Fruit fly (Drosophila melanogaster) whole organism, embryonic: ENCODE data around the gene ArgRS-m.
A peak's percentile ranks its signal among the peaks of the same experiment; 100 is the strongest.

Source experiments
- Ada2b ChIP-seq: fragments of 200-800 bp; sonication (Bioruptor generic); IDR thresholded peaks from 2 replicates; pipeline ENCODE4 v1.3.6; 2022; ENCODE audit warnings: missing biosample characterization, missing genetic modification characterization
- Aef1 ChIP-seq: fragments of 200-800 bp; sonication (Bioruptor generic); IDR thresholded peaks from 3 replicates; pipeline ENCODE4 v1.3.6; 2022; ENCODE audit warnings: missing biosample characterization, missing genetic modification characterization
- CG11398 ChIP-seq: fragments of 200-800 bp; sonication (Bioruptor generic); optimal IDR thresholded peaks from 2 replicates; lab custom pipeline; 2016; ENCODE audit warnings: missing biosample characterization, missing genetic modification characterization
- CG11504 ChIP-seq: fragments of 200-800 bp; sonication (Bioruptor generic); optimal IDR thresholded peaks from 3 replicates; lab custom pipeline; 2019; ENCODE audit warnings: missing biosample characterization, mild to moderate bottlenecking, missing genetic modification characterization, moderate library complexity
- CG11560 ChIP-seq: fragments of 200-800 bp; sonication (Bioruptor generic); IDR thresholded peaks from 3 replicates; pipeline ENCODE4 v1.3.6; 2022; ENCODE audit warnings: missing biosample characterization, missing genetic modification characterization
- CG12391 ChIP-seq: fragments of 200-800 bp; sonication (Bioruptor generic); optimal IDR thresholded peaks from 3 replicates; lab custom pipeline; 2018; ENCODE audit warnings: missing biosample characterization, mild to moderate bottlenecking, missing genetic modification characterization, moderate library complexity
- CG13775 ChIP-seq: fragments of 200-800 bp; sonication (Bioruptor generic); optimal IDR thresholded peaks from 3 replicates; lab custom pipeline; 2017; ENCODE audit warnings: missing biosample characterization, mild to moderate bottlenecking, missing genetic modification characterization
- CG14014 ChIP-seq: fragments of 200-800 bp; sonication (Bioruptor generic); IDR thresholded peaks from 2 replicates; pipeline ENCODE4 v1.3.6; 2022; ENCODE audit warnings: missing biosample characterization, missing genetic modification characterization
- CG14667 ChIP-seq: fragments of 200-800 bp; sonication (Bioruptor generic); IDR thresholded peaks from 2 replicates; pipeline ENCODE4 v1.3.6; 2022; ENCODE audit warnings: missing biosample characterization, missing genetic modification characterization
- CG15479 ChIP-seq: fragments of 200-800 bp; sonication (Bioruptor generic); optimal IDR thresholded peaks from 3 replicates; lab custom pipeline; 2019; ENCODE audit warnings: missing biosample characterization, mild to moderate bottlenecking, missing genetic modification characterization, moderate library complexity
- CG18599 ChIP-seq: fragments of 200-800 bp; sonication (Bioruptor generic); optimal IDR thresholded peaks from 3 replicates; lab custom pipeline; 2017; ENCODE audit warnings: missing biosample characterization, missing genetic modification characterization, mild to moderate bottlenecking, moderate library complexity, missing genetic modification reagents
- CG2120 ChIP-seq: fragments of 200-800 bp; sonication (Bioruptor generic); optimal IDR thresholded peaks from 3 replicates; lab custom pipeline; 2016; ENCODE audit warnings: missing biosample characterization, missing genetic modification characterization
- CG34422 ChIP-seq: fragments of 200-800 bp; sonication (Bioruptor generic); IDR thresholded peaks from 3 replicates; pipeline ENCODE4 v1.3.6; 2022; ENCODE audit warnings: missing biosample characterization, missing genetic modification characterization
- CG3838 ChIP-seq: fragments of 200-800 bp; sonication (Bioruptor generic); optimal IDR thresholded peaks from 3 replicates; lab custom pipeline; 2016; ENCODE audit warnings: missing biosample characterization, missing genetic modification characterization
- CG4328 ChIP-seq: fragments of 200-800 bp; sonication (Bioruptor generic); optimal IDR thresholded peaks from 3 replicates; lab custom pipeline; 2017; ENCODE audit warnings: missing biosample characterization, missing genetic modification reagents, missing genetic modification characterization
- CG6175 ChIP-seq: fragments of 200-800 bp; sonication (Bioruptor generic); IDR thresholded peaks from 3 replicates; pipeline ENCODE4 v1.3.6; 2022; ENCODE audit warnings: missing biosample characterization, missing genetic modification characterization
- CG7556 ChIP-seq: fragments of 200-800 bp; sonication (Bioruptor generic); optimal IDR thresholded peaks from 2 replicates; lab custom pipeline; 2017; ENCODE audit warnings: missing biosample characterization, mild to moderate bottlenecking, missing genetic modification characterization
- CG8388 ChIP-seq: fragments of 200-800 bp; sonication (Bioruptor generic); optimal IDR thresholded peaks from 2 replicates; lab custom pipeline; 2019; ENCODE audit warnings: missing biosample characterization, mild to moderate bottlenecking, missing genetic modification characterization, moderate library complexity
- CG8765 ChIP-seq: fragments of 200-800 bp; sonication (Bioruptor generic); IDR thresholded peaks from 2 replicates; pipeline ENCODE4 v1.3.6; 2022; ENCODE audit warnings: missing biosample characterization, missing genetic modification characterization
- CG9609 ChIP-seq: fragments of 200-800 bp; sonication (Bioruptor generic); optimal IDR thresholded peaks from 3 replicates; lab custom pipeline; 2016; ENCODE audit warnings: missing biosample characterization, missing genetic modification characterization
- CTCF ChIP-seq: fragments of 200-800 bp; sonication (Bioruptor generic); optimal IDR thresholded peaks from 2 replicates; lab custom pipeline; 2017; ENCODE audit warnings: missing biosample characterization, mild to moderate bottlenecking, missing genetic modification characterization, moderate library complexity
- Dbx ChIP-seq: fragments of 200-800 bp; sonication (Bioruptor generic); IDR thresholded peaks from 3 replicates; pipeline ENCODE4 v1.3.6; 2022; ENCODE audit warnings: missing biosample characterization, missing genetic modification characterization
- Doc3 ChIP-seq: fragments of 200-800 bp; sonication (Bioruptor generic); IDR thresholded peaks from 3 replicates; pipeline ENCODE4 v1.3.6; 2022; ENCODE audit warnings: missing biosample characterization, missing genetic modification characterization; ENCODE audit not compliant: partially characterized antibody
- H2.0 ChIP-seq: fragments of 200-800 bp; sonication (Bioruptor generic); IDR thresholded peaks from 2 replicates; pipeline ENCODE4 v1.3.6; 2022; ENCODE audit warnings: missing biosample characterization, missing genetic modification characterization
- HLH4C ChIP-seq: fragments of 200-800 bp; sonication (Bioruptor generic); IDR thresholded peaks from 3 replicates; pipeline ENCODE4 v1.3.6; 2022; ENCODE audit warnings: missing biosample characterization, missing genetic modification characterization; ENCODE audit not compliant: partially characterized antibody
- HmgZ ChIP-seq: fragments of 200-800 bp; sonication (Bioruptor generic); optimal IDR thresholded peaks from 2 replicates; lab custom pipeline; 2018; ENCODE audit warnings: missing biosample characterization, mild to moderate bottlenecking, missing genetic modification characterization
- Hmr ChIP-seq: fragments of 200-800 bp; sonication (Bioruptor generic); optimal IDR thresholded peaks from 3 replicates; lab custom pipeline; 2017; ENCODE audit warnings: mild to moderate bottlenecking, missing biosample characterization, missing genetic modification reagents, missing genetic modification characterization
- Mad ChIP-seq: fragments of 200-800 bp; sonication (Bioruptor generic); optimal IDR thresholded peaks from 2 replicates; lab custom pipeline; 2016; ENCODE audit warnings: missing biosample characterization, missing genetic modification characterization
- Mrtf ChIP-seq: fragments of 200-800 bp; sonication (Bioruptor generic); IDR thresholded peaks from 3 replicates; pipeline ENCODE4 v1.3.6; 2022; ENCODE audit warnings: missing biosample characterization, missing genetic modification characterization
- NFAT ChIP-seq: fragments of 200-800 bp; sonication (Bioruptor generic); IDR thresholded peaks from 2 replicates; pipeline ENCODE4 v1.3.6; 2022; ENCODE audit warnings: missing biosample characterization, missing genetic modification characterization
- Opbp ChIP-seq: fragments of 200-800 bp; sonication (Bioruptor generic); IDR thresholded peaks from 3 replicates; pipeline ENCODE4 v1.3.6; 2022; ENCODE audit warnings: missing biosample characterization, missing genetic modification characterization; ENCODE audit not compliant: partially characterized antibody
- Rfx ChIP-seq: fragments of 200-800 bp; sonication (Bioruptor generic); IDR thresholded peaks from 2 replicates; pipeline ENCODE4 v1.3.6; 2022; ENCODE audit warnings: missing biosample characterization, missing genetic modification characterization
- Vsx1 ChIP-seq: fragments of 200-800 bp; sonication (Bioruptor generic); optimal IDR thresholded peaks from 2 replicates; lab custom pipeline; 2017; ENCODE audit warnings: missing biosample characterization, mild to moderate bottlenecking, missing genetic modification characterization, missing genetic modification reagents
- bsh ChIP-seq, 2 experiments: fragments of 200-800 bp; sonication (Bioruptor generic); optimal IDR thresholded peaks; 2 replicates each; lab custom pipeline; 2017 to 2018; ENCODE audit warnings: mild to moderate bottlenecking in 2 of 2, missing biosample characterization in 2 of 2, missing genetic modification characterization in 2 of 2, moderate library complexity in 1 of 2
- croc ChIP-seq: fragments of 200-800 bp; sonication (Bioruptor generic); conservative IDR thresholded peaks from 3 replicates; pipeline ENCODE4 v1.3.6; 2022; ENCODE audit warnings: missing biosample characterization, missing genetic modification characterization
- da ChIP-seq: fragments of 200-800 bp; sonication (Bioruptor generic); optimal IDR thresholded peaks from 2 replicates; lab custom pipeline; 2016; ENCODE audit warnings: missing biosample characterization, missing genetic modification characterization
- dysf ChIP-seq: fragments of 200-800 bp; sonication (Bioruptor generic); IDR thresholded peaks from 3 replicates; pipeline ENCODE4 v1.3.6; 2022; ENCODE audit warnings: missing biosample characterization, missing genetic modification characterization
- eyg ChIP-seq: fragments of 200-800 bp; sonication (Bioruptor generic); optimal IDR thresholded peaks from 3 replicates; lab custom pipeline; 2016; ENCODE audit warnings: missing biosample characterization, missing genetic modification characterization
- fd3F ChIP-seq: fragments of 200-800 bp; sonication (Bioruptor generic); optimal IDR thresholded peaks from 2 replicates; lab custom pipeline; 2018; ENCODE audit warnings: missing biosample characterization, mild to moderate bottlenecking, missing genetic modification characterization, moderate library complexity
- gce ChIP-seq: fragments of 200-800 bp; sonication (Bioruptor generic); IDR thresholded peaks from 3 replicates; pipeline ENCODE4 v1.3.6; 2022; ENCODE audit warnings: missing biosample characterization, missing genetic modification characterization
- grau ChIP-seq: fragments of 200-800 bp; optimal IDR thresholded peaks from 3 replicates; lab custom pipeline; 2019; ENCODE audit warnings: missing biosample characterization, mild to moderate bottlenecking, missing genetic modification characterization, moderate library complexity
- gt ChIP-seq: fragments of 200-800 bp; sonication (Bioruptor generic); IDR thresholded peaks from 2 replicates; pipeline ENCODE4 v1.3.6; 2022; ENCODE audit warnings: missing biosample characterization, missing genetic modification characterization
- kay ChIP-seq: fragments of 200-800 bp; sonication (Bioruptor generic); optimal IDR thresholded peaks from 2 replicates; lab custom pipeline; 2016; ENCODE audit warnings: missing biosample characterization, missing genetic modification characterization
- org-1 ChIP-seq: fragments of 200-800 bp; sonication (Bioruptor generic); optimal IDR thresholded peaks from 2 replicates; lab custom pipeline; 2017; ENCODE audit warnings: missing biosample characterization, missing genetic modification characterization
- phol ChIP-seq: fragments of 200-800 bp; sonication (Bioruptor generic); optimal IDR thresholded peaks from 3 replicates; lab custom pipeline; 2018; ENCODE audit warnings: missing biosample characterization, mild to moderate bottlenecking, missing genetic modification characterization, moderate library complexity
- ro ChIP-seq: fragments of 200-800 bp; sonication (Bioruptor generic); IDR thresholded peaks from 2 replicates; pipeline ENCODE4 v1.3.6; 2022; ENCODE audit warnings: missing biosample characterization, missing genetic modification characterization
- salm ChIP-seq: fragments of 200-800 bp; sonication (Bioruptor generic); optimal IDR thresholded peaks from 2 replicates; lab custom pipeline; 2018; ENCODE audit warnings: missing biosample characterization, mild to moderate bottlenecking, missing genetic modification characterization
- sima ChIP-seq: fragments of 200-800 bp; sonication (Bioruptor generic); optimal IDR thresholded peaks from 2 replicates; lab custom pipeline; 2016; ENCODE audit warnings: missing biosample characterization, missing genetic modification characterization
- sisA ChIP-seq: fragments of 200-800 bp; sonication (Bioruptor generic); IDR thresholded peaks from 2 replicates; pipeline ENCODE4 v1.3.6; 2022; ENCODE audit warnings: missing biosample characterization, missing genetic modification characterization
- tgo ChIP-seq: fragments of 200-800 bp; sonication (Bioruptor generic); IDR thresholded peaks from 3 replicates; pipeline ENCODE4 v1.3.6; 2022; ENCODE audit warnings: missing biosample characterization, missing genetic modification characterization
- yki ChIP-seq: fragments of >200 bp; optimal IDR thresholded peaks from 3 replicates; lab custom pipeline; 2018

ArgRS-m gene

dm6 chr3R:7892246-7893000 lies 5.6 kb downstream of the ArgRS-m start (continued):
- TF ChIP-seq Aef1 (GFP tag; lab: Robert Waterston, UW): peak; percentile 59
- peak; percentile 56 for TF ChIP-seq CG2120 (GFP tag; lab: Kevin White, UChicago)
- peak; percentile 56; the same call in 1 of the 3 replicates for TF ChIP-seq CG6175 (GFP tag; lab: Robert Waterston, UW)
- TF ChIP-seq CG11398 (GFP tag; lab: Kevin White, UChicago): no peak
- peak; percentile 26; the same call in 1 of the 3 replicates for TF ChIP-seq Mrtf (GFP tag; lab: Robert Waterston, UW)
- TF ChIP-seq da (GFP tag; lab: Kevin White, UChicago): no peak
- no peak for TF ChIP-seq sima
- TF ChIP-seq Doc3: no peak
- TF ChIP-seq salm (tag; lab: Kevin White, UChicago): no peak
- TF ChIP-seq ro (GFP tag; lab: Robert Waterston, UW): no peak
- peak; percentile 58; the same call in 2 of the 3 replicates for TF ChIP-seq CG11560
- TF ChIP-seq croc: no peak
- no peak for TF ChIP-seq CG15479
- TF ChIP-seq CG14667 (GFP tag; lab: Robert Waterston, UW): peak; percentile 41; the same call in 1 of the 2 replicates
- TF ChIP-seq Opbp (GFP tag; lab: Robert Waterston, UW): no peak
- no peak for TF ChIP-seq eyg
- peak; percentile 66 for TF ChIP-seq CG18599 (GFP tag; lab: Kevin White, UChicago)
- TF ChIP-seq CG13775 (GFP tag; lab: Kevin White, UChicago): peak; percentile 37
- TF ChIP-seq CG9609 (GFP tag; lab: Kevin White, UChicago): no peak
- TF ChIP-seq CG11504: peak; percentile 75
- no peak for TF ChIP-seq org-1
- no peak for TF ChIP-seq yki
- peak; percentile 54; the same call in 2 of the 3 replicates for TF ChIP-seq tgo (GFP tag; lab: Robert Waterston, UW)
- no peak for TF ChIP-seq Mad
- TF ChIP-seq gce (GFP tag; lab: Robert Waterston, UW): no peak
- peak; percentile 4 for TF ChIP-seq CG8388 (GFP tag; lab: Kevin White, UChicago)
- TF ChIP-seq phol (tag; lab: Kevin White, UChicago): peak; percentile 92
- peak; percentile 88 for TF ChIP-seq Rfx (GFP tag; lab: Robert Waterston, UW)
- peak; percentile 72 for TF ChIP-seq NFAT (GFP tag; lab: Robert Waterston, UW)
- TF ChIP-seq sisA: peak; percentile 54; the same call in 1 of the 2 replicates
- TF ChIP-seq Vsx1 (GFP tag; lab: Kevin White, UChicago): peak; percentile 38
- TF ChIP-seq grau (tag; lab: Kevin White, UChicago): peak; percentile 31
- TF ChIP-seq CG7556: peak; percentile 31
- no peak for TF ChIP-seq kay
- peak; percentile 77 for TF ChIP-seq dysf (GFP tag; lab: Robert Waterston, UW)
- peak; percentile 43 for TF ChIP-seq H2.0 (GFP tag; lab: Robert Waterston, UW)
- TF ChIP-seq CG34422 (GFP tag; lab: Robert Waterston, UW): peak; percentile 59; the same call in 1 of the 3 replicates
- TF ChIP-seq CG12391 (tag; lab: Kevin White, UChicago): no peak
- no peak for TF ChIP-seq CG3838 (GFP tag; lab: Kevin White, UChicago)
- peak; percentile 79 for TF ChIP-seq Dbx (GFP tag; lab: Robert Waterston, UW)
- TF ChIP-seq Hmr (GFP tag; lab: Kevin White, UChicago): peak; percentile 50
- peak in 1 of 2 experiments; percentile 25 for TF ChIP-seq bsh (GFP tag; optimal IDR thresholded peaks at IDR 0.05; lab: Kevin White, UChicago)
- TF ChIP-seq HLH4C (GFP tag; lab: Robert Waterston, UW): no peak
- TF ChIP-seq Ada2b (GFP tag; lab: Robert Waterston, UW): peak; percentile 61
- peak; percentile 5 for TF ChIP-seq HmgZ (tag; lab: Kevin White, UChicago)
- TF ChIP-seq CG8765 (GFP tag; lab: Robert Waterston, UW): no peak
- no peak for TF ChIP-seq gt (GFP tag; lab: Robert Waterston, UW)
- peak; percentile 24 for TF ChIP-seq fd3F (GFP tag; lab: Kevin White, UChicago)
- no peak for TF ChIP-seq CTCF (GFP tag; lab: Kevin White, UChicago)
- peak; percentile 36 for TF ChIP-seq CG4328 (GFP tag; lab: Kevin White, UChicago)
- TF ChIP-seq CG14014 (GFP tag; lab: Robert Waterston, UW): peak; percentile 42; the same call in 1 of the 2 replicates
